Worm (Caenorhabditis elegans) whole organism, early embryonic: ENCODE measurements around the gene ttbk-2.1.

ENCODE experiments used
- B0310.2 ChIP-seq: sonication (generic microtip); optimal IDR thresholded peaks from 2 replicates; lab custom pipeline; 2016; ENCODE audit warnings: mild to moderate bottlenecking, missing genetic modification characterization, missing compliant biosample characterization
- F13C5.2 ChIP-seq: sonication (generic microtip); optimal IDR thresholded peaks from 2 replicates; lab custom pipeline; 2017; ENCODE audit warnings: mild to moderate bottlenecking, missing genetic modification characterization, inconsistent platforms, missing compliant biosample characterization
- ama-1 ChIP-seq: fragments of 150-350 bp; optimal IDR thresholded peaks from 2 replicates; lab custom pipeline; 2014
- ceh-13 ChIP-seq: fragments of 200-800 bp; sonication (Bioruptor generic); optimal IDR thresholded peaks from 2 replicates; lab custom pipeline; 2018; ENCODE audit warnings: mild to moderate bottlenecking, missing genetic modification characterization, missing compliant biosample characterization
- flt-1 ChIP-seq: fragments of 200-800 bp; sonication (Bioruptor generic); IDR thresholded peaks from 2 replicates; pipeline ENCODE4 v1.3.6; 2022; ENCODE audit warnings: missing genetic modification characterization, missing compliant biosample characterization
- hmbx-1 ChIP-seq: sonication (generic microtip); optimal IDR thresholded peaks from 2 replicates; lab custom pipeline; 2016; ENCODE audit warnings: mild to moderate bottlenecking, missing genetic modification characterization, missing compliant biosample characterization
- hmg-4 ChIP-seq: fragments of 200-800 bp; sonication (Bioruptor generic); optimal IDR thresholded peaks from 2 replicates; lab custom pipeline; 2018; ENCODE audit warnings: mild to moderate bottlenecking, missing genetic modification characterization, missing compliant biosample characterization
- hnd-1 ChIP-seq: sonication (generic microtip); optimal IDR thresholded peaks from 2 replicates; lab custom pipeline; 2016; ENCODE audit warnings: missing genetic modification characterization, missing compliant biosample characterization
- pes-1 ChIP-seq: fragments of 200-800 bp; sonication (Bioruptor generic); IDR thresholded peaks from 2 replicates; pipeline ENCODE4 v1.3.6; 2022; ENCODE audit warnings: missing genetic modification reagents, missing genetic modification characterization, missing compliant biosample characterization
- scrt-1 ChIP-seq: fragments of 200-800 bp; sonication (Bioruptor generic); IDR thresholded peaks from 2 replicates; pipeline ENCODE4 v1.3.6; 2022; ENCODE audit warnings: missing genetic modification characterization, missing compliant biosample characterization
- sea-1 ChIP-seq: fragments of 200-800 bp; sonication (Bioruptor generic); conservative IDR thresholded peaks from 2 replicates; pipeline ENCODE4 v1.3.6; 2022; ENCODE audit warnings: missing genetic modification characterization, missing compliant biosample characterization
- tbx-37 ChIP-seq: fragments of 200-800 bp; sonication (Bioruptor generic); conservative IDR thresholded peaks from 2 replicates; pipeline ENCODE4 v1.3.6; 2022; ENCODE audit warnings: missing genetic modification reagents, missing genetic modification characterization, missing compliant biosample characterization

DNA sequence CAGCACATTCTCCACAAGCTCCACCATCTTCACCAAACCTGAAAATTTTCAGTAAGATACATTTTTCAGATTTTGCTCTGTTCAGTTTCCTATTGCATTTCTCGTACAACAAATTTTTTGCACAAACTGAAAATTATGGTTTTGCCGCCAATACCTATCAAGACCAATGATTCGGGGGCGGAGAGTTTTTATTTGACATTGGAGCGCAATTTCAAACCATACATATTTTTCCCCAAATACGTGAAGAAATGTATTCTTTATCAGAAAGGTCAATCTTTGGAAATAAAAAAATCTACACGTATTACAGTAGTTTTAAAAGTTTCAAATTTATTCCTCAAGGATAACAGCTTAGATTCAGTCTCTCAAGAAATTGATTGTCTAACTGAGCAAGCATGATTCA is 8.0 kb downstream of the ttbk-2.1 start, which contains the start of gene F36H12.5:
- no peak for TF ChIP-seq scrt-1 (GFP tag; lab: Robert Waterston, UW)
- no peak for TF ChIP-seq B0310.2
- no peak for TF ChIP-seq flt-1 (GFP tag; lab: Robert Waterston, UW)
- TF ChIP-seq ama-1 (lab: Kevin White, UChicago): no peak
- no peak for TF ChIP-seq hmbx-1 (tag; lab: Kevin White, UChicago)
- no peak for TF ChIP-seq hmg-4 (GFP tag; lab: Kevin White, UChicago)
- TF ChIP-seq tbx-37 (GFP tag; lab: Robert Waterston, UW): no peak
- no peak for TF ChIP-seq ceh-13 (GFP tag; lab: Kevin White, UChicago)
- no peak for TF ChIP-seq sea-1 (GFP tag; lab: Robert Waterston, UW)
- TF ChIP-seq pes-1 (GFP tag; lab: Robert Waterston, UW): no peak
- TF ChIP-seq hnd-1 (tag; lab: Kevin White, UChicago): no peak
- TF ChIP-seq F13C5.2 (tag; lab: Kevin White, UChicago): no peak
